Fruit fly (Drosophila melanogaster): ENCODE results near the gene CG7742.

Gene CG7742

DNA sequence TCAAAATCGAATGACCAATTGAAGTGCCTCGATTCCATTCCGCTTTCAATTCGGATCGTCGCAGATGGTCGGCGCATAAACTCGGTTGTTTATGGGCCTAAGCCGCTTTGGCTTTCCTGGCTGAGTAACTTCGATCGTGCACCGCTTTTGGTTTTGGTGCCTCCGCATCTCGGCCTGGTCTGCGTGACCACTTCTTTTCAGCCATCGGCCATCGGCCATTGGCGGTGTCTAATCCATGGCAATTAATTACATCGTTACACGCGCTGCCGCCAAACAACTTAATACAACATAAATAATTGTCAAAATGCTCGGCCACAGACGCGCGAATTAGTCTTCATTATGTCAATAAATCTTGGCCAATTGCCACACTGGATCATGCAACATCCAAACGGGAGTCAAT lies 45.4 kb upstream of the CG7742 start:
- TF ChIP-seq Hr83 (GFP tag; optimal IDR thresholded peaks at IDR 0.05; ENCODE audit: poor library complexity, severe bottlenecking) (no peak), Vsx2 (GFP tag; optimal IDR thresholded peaks at IDR 0.05; ENCODE audit: partially characterized antibody) (no peak), Dfd (GFP tag; optimal IDR thresholded peaks at IDR 0.05) (no peak), psq (GFP tag; optimal IDR thresholded peaks at IDR 0.05) (no peak), pan (optimal IDR thresholded peaks at IDR 0.05) (no peak), Myc (optimal IDR thresholded peaks at IDR 0.05) (no peak), OdsH (GFP tag; optimal IDR thresholded peaks at IDR 0.05) (no peak), woc (GFP tag; optimal IDR thresholded peaks at IDR 0.05) (no peak)

dm6 chr2L:5259076-5259843 lies 44.4 kb upstream of the CG7742 start:
- no peak for TF ChIP-seq br (GFP tag; optimal IDR thresholded peaks at IDR 0.05)
- no peak for TF ChIP-seq Mio (GFP tag; optimal IDR thresholded peaks at IDR 0.05)
- TF ChIP-seq GATAd (GFP tag; optimal IDR thresholded peaks at IDR 0.05): no peak
- TF ChIP-seq Myc (optimal IDR thresholded peaks at IDR 0.05): no peak
- TF ChIP-seq Abd-B (GFP tag; optimal IDR thresholded peaks at IDR 0.05): no peak
- TF ChIP-seq HLH106 (tag; optimal IDR thresholded peaks at IDR 0.05): no peak
- no peak for TF ChIP-seq Hr83 (GFP tag; optimal IDR thresholded peaks at IDR 0.05; ENCODE audit: poor library complexity, severe bottlenecking)
- no peak for TF ChIP-seq N (GFP tag; optimal IDR thresholded peaks at IDR 0.05)
- no peak for TF ChIP-seq jim (GFP tag; optimal IDR thresholded peaks at IDR 0.05)
- TF ChIP-seq tai (GFP tag; optimal IDR thresholded peaks at IDR 0.05): no peak
- TF ChIP-seq dl (GFP tag; optimal IDR thresholded peaks at IDR 0.05; ENCODE audit: insufficient read depth in 1 of 2, partially characterized antibody in 2 of 2): no peak

- TF ChIP-seq jim (GFP tag; optimal IDR thresholded peaks at IDR 0.05) (peak; percentile 35), Abd-B (GFP tag; optimal IDR thresholded peaks at IDR 0.05) (no peak), lola (GFP tag; optimal IDR thresholded peaks at IDR 0.05) (no peak), sv (GFP tag; optimal IDR thresholded peaks at IDR 0.05) (no peak), Myc (optimal IDR thresholded peaks at IDR 0.05) (no peak), Hr78 (GFP tag; optimal IDR thresholded peaks at IDR 0.05) (no peak), brk (GFP tag; optimal IDR thresholded peaks at IDR 0.05) (peak; percentile 71), dmrt93B (GFP tag; optimal IDR thresholded peaks at IDR 0.05) (peak; percentile 34), HLH106 (tag; optimal IDR thresholded peaks at IDR 0.05) (peak; percentile 77), Jra (GFP tag; optimal IDR thresholded peaks at IDR 0.05) (peak; percentile 25), dsf (GFP tag; optimal IDR thresholded peaks at IDR 0.05; ENCODE audit: borderline replicate concordance) (peak; percentile 40), tai (GFP tag; optimal IDR thresholded peaks at IDR 0.05) (peak; percentile 78), rgr (GFP tag; optimal IDR thresholded peaks at IDR 0.05) (peak; percentile 86), Hr83 (GFP tag; optimal IDR thresholded peaks at IDR 0.05; ENCODE audit: poor library complexity, severe bottlenecking) (peak; percentile 92), fru (GFP tag; optimal IDR thresholded peaks at IDR 0.05) (peak; percentile 86), GATAd (GFP tag; optimal IDR thresholded peaks at IDR 0.05) (peak; percentile 3), Sp1 (GFP tag; optimal IDR thresholded peaks at IDR 0.05) (peak; percentile 69), CrebA (GFP tag; optimal IDR thresholded peaks at IDR 0.05; ENCODE audit: borderline replicate concordance) (peak; percentile 80), woc (GFP tag; optimal IDR thresholded peaks at IDR 0.05) (peak; percentile 69), Dfd (GFP tag; optimal IDR thresholded peaks at IDR 0.05) (no peak), Hnf4 (GFP tag; optimal IDR thresholded peaks at IDR 0.05) (peak; percentile 78), br (GFP tag; optimal IDR thresholded peaks at IDR 0.05) (peak; percentile 76), OdsH (GFP tag; optimal IDR thresholded peaks at IDR 0.05) (peak; percentile 75), ey (GFP tag; optimal IDR thresholded peaks at IDR 0.05) (peak; percentile 86), dl (GFP tag; optimal IDR thresholded peaks at IDR 0.05; ENCODE audit: insufficient read depth in 1 of 2, partially characterized antibody in 2 of 2) (no peak), Vsx2 (GFP tag; optimal IDR thresholded peaks at IDR 0.05; ENCODE audit: partially characterized antibody) (no peak), psq (GFP tag; optimal IDR thresholded peaks at IDR 0.05) (peak; percentile 68), Rel (GFP tag; optimal IDR thresholded peaks at IDR 0.05) (peak; percentile 50), Rel (tag; optimal IDR thresholded peaks at IDR 0.05) (peak; percentile 60), CG32264 (GFP tag; optimal IDR thresholded peaks at IDR 0.05) (no peak), Mio (GFP tag; optimal IDR thresholded peaks at IDR 0.05) (no peak), sage (GFP tag; optimal IDR thresholded peaks at IDR 0.05) (peak; percentile 60), h (GFP tag; optimal IDR thresholded peaks at IDR 0.05) (peak; percentile 95), pan (optimal IDR thresholded peaks at IDR 0.05) (no peak), CG9705 (GFP tag; optimal IDR thresholded peaks at IDR 0.05) (peak; percentile 19), usp (GFP tag; optimal IDR thresholded peaks at IDR 0.05) (no peak), foxo (GFP tag; optimal IDR thresholded peaks at IDR 0.05) (peak; percentile 24 to 85)
Observed at dm6 chr2L:5256036-5256846, 41.4 kb upstream of the CG7742 start.
